Fruit fly (Drosophila melanogaster) Kc167 (cell line): Measurements from ENCODE around the gene CG14069.

Source experiments
- Myc ChIP-seq: fragments of >200 bp; optimal IDR thresholded peaks from 2 replicates; lab custom pipeline; 2017; ENCODE audit warnings: missing external identifiers
- Sin3A ChIP-seq: fragments of >200 bp; optimal IDR thresholded peaks from 2 replicates; lab custom pipeline; 2018; ENCODE audit warnings: missing external identifiers
- h ChIP-seq: fragments of >200 bp; optimal IDR thresholded peaks from 3 replicates; lab custom pipeline; 2018; ENCODE audit warnings: missing external identifiers
- insv ChIP-seq: fragments of >200 bp; optimal IDR thresholded peaks from 3 replicates; lab custom pipeline; 2018; ENCODE audit warnings: missing external identifiers
- psq ChIP-seq: fragments of >200 bp; optimal IDR thresholded peaks from 2 replicates; lab custom pipeline; 2017; ENCODE audit warnings: missing external identifiers
- ttk ChIP-seq: sonication (Bioruptor generic); optimal IDR thresholded peaks from 2 replicates; lab custom pipeline; 2017; ENCODE audit warnings: missing external identifiers

CG14069 gene

DNA sequence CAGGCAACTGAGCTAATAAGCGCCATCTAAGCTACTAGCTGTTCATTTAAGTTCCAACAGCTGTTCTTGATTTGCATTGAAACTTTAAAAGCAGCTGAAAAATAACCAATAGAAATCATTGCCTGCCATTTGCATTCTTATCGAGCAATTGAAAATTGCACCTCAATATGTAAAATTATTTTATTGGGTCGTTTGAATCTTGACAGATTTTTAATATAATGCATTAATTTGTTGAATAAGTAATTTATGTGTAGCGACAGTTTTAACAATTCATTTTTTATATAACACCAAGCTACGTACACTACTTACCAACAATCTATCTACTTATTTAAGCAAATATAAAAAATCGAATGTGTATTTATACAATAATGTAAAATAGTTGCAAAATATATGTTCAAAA, at the start of gene CG14069:
Gene CG14069, minus strand, starts transcription at position 101 of the 400 bp plus-strand sequence.
- TF ChIP-seq psq (lab: Kevin White, UChicago) = no peak
- TF ChIP-seq ttk (lab: Kevin White, UChicago) = no peak
- no peak for TF ChIP-seq insv (lab: Kevin White, UChicago)
- no peak for TF ChIP-seq Sin3A

dm6 chr2L:10940196-10940595, 29.7 kb upstream of the CG14069 start:
- TF ChIP-seq ttk (lab: Kevin White, UChicago) (no peak), insv (lab: Kevin White, UChicago) (no peak), psq (lab: Kevin White, UChicago) (no peak), Sin3A (no peak), Myc (lab: Kevin White, UChicago) (no peak), h (lab: Kevin White, UChicago) (no peak)

dm6 chr2L:10936362-10936761, 25.9 kb upstream of the CG14069 start, which contains the start of gene CG14072:
Gene CG14072 (plus strand): TSS chr2L:10936662.
- TF ChIP-seq ttk (lab: Kevin White, UChicago) (no peak), Myc (lab: Kevin White, UChicago) (no peak), Sin3A (no peak), insv (lab: Kevin White, UChicago) (no peak), psq (lab: Kevin White, UChicago) (no peak), h (lab: Kevin White, UChicago) (no peak)

dm6 chr2L:10908793-10909192, 1.7 kb downstream of the CG14069 start, which contains the start of gene CG7309:
Gene CG7309 (minus strand): TSS chr2L:10908893.
- no peak for TF ChIP-seq ttk (lab: Kevin White, UChicago)
- TF ChIP-seq h (lab: Kevin White, UChicago) = no peak
- no peak for TF ChIP-seq Sin3A
- TF ChIP-seq psq (lab: Kevin White, UChicago) = no peak

DNA sequence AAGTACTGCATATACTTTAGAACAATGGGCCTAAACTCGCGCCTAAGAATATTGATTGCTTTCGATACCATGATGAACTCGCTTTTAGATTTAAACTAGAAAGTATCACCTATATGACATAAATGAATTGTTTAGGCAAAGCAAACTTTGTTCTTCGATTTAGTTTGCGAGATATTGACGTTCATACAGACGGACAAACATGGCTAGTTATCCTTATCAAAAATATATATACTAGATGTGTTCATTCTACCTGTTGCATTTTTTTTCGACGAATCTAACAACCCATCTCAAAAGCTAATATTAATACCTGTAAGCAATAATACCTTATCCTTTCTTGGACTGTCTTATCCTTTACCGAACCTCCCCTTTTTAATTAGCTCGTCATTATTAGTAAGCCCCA, 8.8 kb downstream of the CG14069 start, which contains the start of gene CG14070:
Gene CG14070, minus strand, starts transcription at position 101 of the 400 bp plus-strand sequence.
- TF ChIP-seq h (lab: Kevin White, UChicago) (no peak), psq (lab: Kevin White, UChicago) (no peak), Myc (lab: Kevin White, UChicago) (no peak), insv (lab: Kevin White, UChicago) (no peak), Sin3A (no peak), ttk (lab: Kevin White, UChicago) (no peak)

DNA sequence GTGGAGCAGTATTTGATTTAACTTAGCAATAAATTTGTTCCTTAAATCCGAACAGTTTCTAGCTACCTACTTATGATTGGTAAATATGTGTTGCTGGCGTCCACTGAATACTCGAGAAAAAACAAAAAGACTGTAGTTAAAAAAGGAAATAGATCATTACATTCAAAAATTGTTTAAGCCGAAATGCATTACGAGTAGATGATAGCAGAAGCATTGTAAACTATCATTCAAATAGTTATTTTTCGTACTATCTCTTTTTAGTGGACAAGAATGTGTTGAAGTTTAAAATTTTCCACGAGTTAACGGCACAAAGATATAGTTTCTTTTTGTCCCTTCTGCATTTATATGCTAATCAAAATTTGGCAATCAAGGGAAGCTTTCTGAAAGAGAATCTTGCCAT, 21.6 kb downstream of the CG14069 start, which contains the start of gene CG14071:
Gene CG14071, minus strand, starts transcription at position 101 of the 400 bp plus-strand sequence.
- no peak for TF ChIP-seq h (lab: Kevin White, UChicago)
- TF ChIP-seq Sin3A = no peak
- no peak for TF ChIP-seq ttk (lab: Kevin White, UChicago)
- no peak for TF ChIP-seq Myc (lab: Kevin White, UChicago)
- no peak for TF ChIP-seq insv (lab: Kevin White, UChicago)
- TF ChIP-seq psq (lab: Kevin White, UChicago) = no peak

- no peak for TF ChIP-seq insv (lab: Kevin White, UChicago)
- TF ChIP-seq h (lab: Kevin White, UChicago) = no peak
- TF ChIP-seq ttk (lab: Kevin White, UChicago) = no peak
- TF ChIP-seq psq (lab: Kevin White, UChicago) = no peak
- TF ChIP-seq Sin3A = no peak
- no peak for TF ChIP-seq Myc (lab: Kevin White, UChicago)
Measured at dm6 chr2L:10869867-10870266, 40.6 kb downstream of the CG14069 start, which contains the start of gene CG12517. Gene CG12517 (plus strand): TSS chr2L:10870167.
